Worm (Caenorhabditis elegans): ENCODE measurements around the gene gst-26.

Gene gst-26

ce11 chrII:15195346-15195745 lies 31.0 kb upstream of the gst-26 start:
- no peak for TF ChIP-seq nhr-237 (tag; optimal IDR thresholded peaks at IDR 0.05)
- TF ChIP-seq nhr-129 (tag; optimal IDR thresholded peaks at IDR 0.05) = peak; percentile 31

DNA sequence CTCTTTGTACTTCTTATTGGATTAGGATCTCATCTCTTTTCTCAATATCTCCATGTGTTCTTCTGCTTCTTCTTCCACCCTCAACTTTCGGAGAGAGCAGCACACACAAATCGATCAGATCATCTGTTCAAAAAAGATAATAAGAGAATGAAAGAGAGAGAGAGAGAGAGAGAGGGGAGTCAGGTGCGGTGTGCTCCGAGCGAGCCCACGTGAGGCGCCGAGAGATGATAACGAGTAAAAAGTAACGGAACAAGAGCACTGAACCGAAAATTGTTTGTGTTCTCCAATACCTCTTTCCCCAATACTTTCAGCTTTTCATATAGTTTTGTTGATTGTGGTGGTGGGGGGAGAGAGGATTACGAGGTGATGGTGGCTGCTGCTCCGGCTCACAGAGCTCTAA lies 29.6 kb upstream of the gst-26 start:
- TF ChIP-seq sma-3 (GFP tag; optimal IDR thresholded peaks at IDR 0.05) (peak; percentile 27), mdl-1 (tag; optimal IDR thresholded peaks at IDR 0.05) (peak in 1 of 2 experiments; percentile 79), ztf-1 (GFP tag; conservative IDR thresholded peaks at IDR 0.05) (no peak), nhr-11 (tag; optimal IDR thresholded peaks at IDR 0.05) (no peak), sem-4 (tag; optimal IDR thresholded peaks at IDR 0.05) (no peak), nhr-237 (tag; optimal IDR thresholded peaks at IDR 0.05) (no peak), ceh-16 (tag; optimal IDR thresholded peaks at IDR 0.05) (no peak), C34F6.9 (tag; optimal IDR thresholded peaks at IDR 0.05) (peak; percentile 72), ztf-4 (tag; optimal IDR thresholded peaks at IDR 0.05) (peak; percentile 44), skn-1 (tag; optimal IDR thresholded peaks at IDR 0.05) (no peak), aly-2 (tag; optimal IDR thresholded peaks at IDR 0.05) (no peak), fos-1 (tag; optimal IDR thresholded peaks at IDR 0.05) (peak; percentile 56), nhr-129 (tag; optimal IDR thresholded peaks at IDR 0.05) (peak; percentile 44), crh-2 (tag; optimal IDR thresholded peaks at IDR 0.05) (peak; percentile 59), F13H6.1 (tag; optimal IDR thresholded peaks at IDR 0.05) (peak; percentile 66), nhr-23 (tag; optimal IDR thresholded peaks at IDR 0.05) (no peak), sma-9 (GFP tag; optimal IDR thresholded peaks at IDR 0.05) (peak; percentile 93), sma-9 (tag; optimal IDR thresholded peaks at IDR 0.05) (no peak), nhr-6 (tag; optimal IDR thresholded peaks at IDR 0.05) (no peak), ama-1 (optimal IDR thresholded peaks at IDR 0.05) (no peak), lin-11 (tag; optimal IDR thresholded peaks at IDR 0.05) (peak; percentile 40), lsy-2 (tag; optimal IDR thresholded peaks at IDR 0.05) (peak in 1 of 2 experiments; percentile 53), lin-13 (GFP tag; optimal IDR thresholded peaks at IDR 0.05) (peak; percentile 23), lin-39 (tag; optimal IDR thresholded peaks at IDR 0.05) (no peak)

DNA sequence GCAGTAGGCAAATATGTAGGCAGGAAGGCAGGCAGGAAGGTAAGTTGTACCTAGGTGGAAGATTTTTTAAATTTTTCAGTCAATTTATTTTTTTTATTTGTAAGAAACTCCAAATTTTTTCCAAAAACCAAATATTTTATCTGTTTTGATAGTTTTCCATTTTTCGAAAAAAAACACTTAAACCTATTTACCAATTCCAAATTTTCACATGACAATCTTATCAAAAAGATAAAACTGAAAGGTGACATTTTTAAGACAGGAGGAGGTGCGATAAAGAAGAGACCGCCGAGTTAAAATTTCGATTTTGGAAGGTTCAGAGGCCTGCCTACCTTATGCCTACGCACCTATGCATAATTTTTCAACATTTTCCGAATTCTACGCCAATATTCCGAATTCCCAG lies 26.6 kb upstream of the gst-26 start:
- TF ChIP-seq nhr-10 (tag; optimal IDR thresholded peaks at IDR 0.05) = no peak
- TF ChIP-seq fos-1 (tag; optimal IDR thresholded peaks at IDR 0.05) = peak; percentile 7

DNA sequence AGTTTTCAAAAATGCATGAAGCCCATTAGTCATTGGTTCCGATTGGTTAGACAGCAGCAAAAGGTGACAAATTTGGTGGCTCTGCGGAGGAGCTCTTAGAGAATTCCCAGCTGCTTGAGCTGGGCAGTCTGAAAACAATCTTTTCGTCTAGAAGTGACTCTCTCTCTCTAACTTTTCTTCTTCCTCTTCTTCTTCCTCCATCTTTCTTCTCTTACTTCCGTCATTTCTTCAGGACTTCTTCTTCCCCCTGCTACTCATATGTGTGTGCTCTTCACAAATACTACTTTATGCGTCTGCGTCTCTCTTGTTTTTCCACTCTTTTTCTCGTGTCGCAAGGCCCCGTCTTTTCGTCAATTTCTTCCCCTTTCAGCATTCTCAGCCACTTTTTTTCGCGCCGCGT lies 25.6 kb upstream of the gst-26 start:
- TF ChIP-seq nhr-25 (tag; optimal IDR thresholded peaks at IDR 0.05) (no peak), nhr-237 (tag; optimal IDR thresholded peaks at IDR 0.05) (no peak), R02D3.7 (tag; optimal IDR thresholded peaks at IDR 0.05) (no peak), mdl-1 (tag; optimal IDR thresholded peaks at IDR 0.05) (no peak), nhr-129 (tag; optimal IDR thresholded peaks at IDR 0.05) (peak; percentile 45), nhr-11 (tag; optimal IDR thresholded peaks at IDR 0.05) (no peak), ZK546.5 (tag; optimal IDR thresholded peaks at IDR 0.05) (no peak), unc-55 (GFP tag; optimal IDR thresholded peaks at IDR 0.05) (peak; percentile 70), lin-11 (tag; optimal IDR thresholded peaks at IDR 0.05) (no peak), lsy-2 (tag; optimal IDR thresholded peaks at IDR 0.05) (peak in 1 of 2 experiments; percentile 25), sem-4 (tag; optimal IDR thresholded peaks at IDR 0.05) (no peak), nhr-77 (tag; optimal IDR thresholded peaks at IDR 0.05) (no peak), ama-1 (optimal IDR thresholded peaks at IDR 0.05) (no peak), gmeb-1 (tag; optimal IDR thresholded peaks at IDR 0.05) (no peak), unc-62 (GFP tag; optimal IDR thresholded peaks at IDR 0.05) (no peak), lin-13 (GFP tag; optimal IDR thresholded peaks at IDR 0.05) (no peak), blmp-1 (tag; optimal IDR thresholded peaks at IDR 0.05; ENCODE audit: insufficient read depth) (no peak), aly-2 (tag; optimal IDR thresholded peaks at IDR 0.05) (no peak), mbf-1 (tag; optimal IDR thresholded peaks at IDR 0.05) (no peak), C34F6.9 (tag; optimal IDR thresholded peaks at IDR 0.05) (peak; percentile 76), sma-9 (GFP tag; optimal IDR thresholded peaks at IDR 0.05) (peak; percentile 45), sma-9 (tag; optimal IDR thresholded peaks at IDR 0.05) (no peak)

DNA sequence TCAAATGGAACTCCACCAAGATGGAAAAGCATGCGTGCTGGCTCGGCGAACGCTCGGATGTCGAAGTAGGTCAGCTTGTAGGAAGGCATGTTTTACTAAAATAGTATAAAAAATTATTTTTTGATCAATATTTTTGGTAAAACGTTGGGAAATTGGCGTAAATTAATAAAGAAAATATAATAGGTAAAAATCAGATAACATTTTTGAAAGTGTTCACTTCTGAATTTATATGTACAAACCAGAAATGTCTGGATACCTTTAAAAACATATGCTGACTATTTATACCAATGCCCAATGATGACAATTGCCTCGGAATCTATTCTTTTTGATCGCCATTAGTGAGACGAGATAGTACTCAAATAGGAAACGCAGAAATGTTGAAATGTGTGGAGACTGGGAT lies 20.9 kb upstream of the gst-26 start, which contains the start of gene gst-35:
Gene gst-35, minus strand, starts transcription at position 101 of the 400 bp plus-strand sequence.
- TF ChIP-seq alr-1 (tag; optimal IDR thresholded peaks at IDR 0.05) (no peak), ceh-82 (tag; optimal IDR thresholded peaks at IDR 0.05) (no peak), R02D3.7 (tag; optimal IDR thresholded peaks at IDR 0.05) (no peak), nhr-77 (tag; optimal IDR thresholded peaks at IDR 0.05) (no peak), skn-1 (tag; optimal IDR thresholded peaks at IDR 0.05) (no peak), zag-1 (tag; optimal IDR thresholded peaks at IDR 0.05) (no peak), sma-3 (GFP tag; optimal IDR thresholded peaks at IDR 0.05) (no peak), elt-3 (tag; optimal IDR thresholded peaks at IDR 0.05) (no peak), ZK546.5 (tag; optimal IDR thresholded peaks at IDR 0.05) (no peak), lsy-2 (tag; optimal IDR thresholded peaks at IDR 0.05) (no peak), ceh-16 (tag; optimal IDR thresholded peaks at IDR 0.05) (no peak), ztf-1 (GFP tag; conservative IDR thresholded peaks at IDR 0.05) (no peak), dmd-4 (tag; optimal IDR thresholded peaks at IDR 0.05) (no peak), sem-4 (tag; optimal IDR thresholded peaks at IDR 0.05) (no peak), unc-39 (tag; optimal IDR thresholded peaks at IDR 0.05) (no peak), lin-11 (tag; optimal IDR thresholded peaks at IDR 0.05) (no peak), crh-2 (tag; optimal IDR thresholded peaks at IDR 0.05) (no peak), aly-2 (tag; optimal IDR thresholded peaks at IDR 0.05) (no peak), lin-13 (GFP tag; optimal IDR thresholded peaks at IDR 0.05) (no peak)
